Worm (Caenorhabditis elegans) whole organism, L3 larva: ENCODE data around the gene fbxa-151.

Source experiments
- R02D3.7 ChIP-seq: fragments of 150-350 bp; optimal IDR thresholded peaks from 2 replicates; lab custom pipeline; 2014; ENCODE audit warnings: missing biosample characterization, missing genetic modification characterization
- ZK546.5 ChIP-seq: sonication (generic microtip); optimal IDR thresholded peaks from 2 replicates; lab custom pipeline; 2017; ENCODE audit warnings: missing biosample characterization, missing genetic modification characterization
- ceh-28 ChIP-seq: fragments of 150-350 bp; optimal IDR thresholded peaks from 2 replicates; lab custom pipeline; 2014; ENCODE audit warnings: missing biosample characterization, missing genetic modification reagents, missing genetic modification characterization
- ceh-9 ChIP-seq: sonication (generic microtip); optimal IDR thresholded peaks from 2 replicates; lab custom pipeline; 2018; ENCODE audit warnings: missing biosample characterization, missing genetic modification characterization
- mdl-1 ChIP-seq: fragments of 150-350 bp; optimal IDR thresholded peaks from 2 replicates; lab custom pipeline; 2014; ENCODE audit warnings: missing biosample characterization, missing genetic modification characterization
- nfya-1 ChIP-seq: sonication (generic microtip); optimal IDR thresholded peaks from 2 replicates; lab custom pipeline; 2017; ENCODE audit warnings: missing genetic modification characterization, mild to moderate bottlenecking, missing compliant biosample characterization, antibody characterized with exemption, moderate library complexity; ENCODE audit not compliant: insufficient read depth
- nhr-237 ChIP-seq: fragments of 150-350 bp; optimal IDR thresholded peaks from 2 replicates; lab custom pipeline; 2014; ENCODE audit warnings: missing biosample characterization, missing genetic modification characterization
- nhr-25 ChIP-seq: sonication (generic microtip); optimal IDR thresholded peaks from 2 replicates; lab custom pipeline; 2017; ENCODE audit warnings: missing biosample characterization, missing genetic modification characterization
- nhr-76 ChIP-seq: fragments of 150-350 bp; sonication (generic microtip); optimal IDR thresholded peaks from 5 replicates; lab custom pipeline; 2014; ENCODE audit warnings: missing biosample characterization, missing genetic modification characterization
- pqm-1 ChIP-seq: fragments of 150-350 bp; optimal IDR thresholded peaks from 2 replicates; lab custom pipeline; 2017; ENCODE audit warnings: missing biosample characterization, missing genetic modification characterization, inconsistent platforms
- skn-1 ChIP-seq: fragments of 150-350 bp; optimal IDR thresholded peaks from 2 replicates; lab custom pipeline; 2014; ENCODE audit warnings: missing biosample characterization, missing genetic modification characterization
- zag-1 ChIP-seq: fragments of 150-350 bp; optimal IDR thresholded peaks from 2 replicates; lab custom pipeline; 2014; ENCODE audit warnings: missing biosample characterization, missing genetic modification characterization
- ztf-11 ChIP-seq: fragments of 150-350 bp; optimal IDR thresholded peaks from 2 replicates; lab custom pipeline; 2014; ENCODE audit warnings: missing biosample characterization, missing genetic modification characterization
- ztf-4 ChIP-seq: fragments of 150-350 bp; optimal IDR thresholded peaks from 2 replicates; lab custom pipeline; 2014; ENCODE audit warnings: missing biosample characterization, missing genetic modification characterization

ce11 chrIII:1231186-1231585 is 35.5 kb downstream of the fbxa-151 start:
- no peak for TF ChIP-seq zag-1
- no peak for TF ChIP-seq pqm-1 (tag; lab: Kevin White, UChicago)
- TF ChIP-seq R02D3.7 (tag; lab: Kevin White, UChicago), result no peak
- TF ChIP-seq mdl-1 (tag; lab: Kevin White, UChicago), result no peak
- no peak for TF ChIP-seq nhr-76 (tag; lab: Kevin White, UChicago)
- no peak for TF ChIP-seq ztf-4 (tag; lab: Kevin White, UChicago)
- TF ChIP-seq skn-1, result no peak
- TF ChIP-seq nfya-1 (tag; lab: Kevin White, UChicago), result no peak
- no peak for TF ChIP-seq ceh-28 (tag; lab: Kevin White, UChicago)
- no peak for TF ChIP-seq nhr-237
- TF ChIP-seq nhr-25 (tag; lab: Kevin White, UChicago), result no peak
- no peak for TF ChIP-seq ZK546.5 (tag; lab: Kevin White, UChicago)
- TF ChIP-seq ztf-11 (tag; lab: Kevin White, UChicago), result no peak
- TF ChIP-seq ceh-9 (tag; lab: Kevin White, UChicago), result no peak
